Fruit fly (Drosophila melanogaster) whole organism: ENCODE results near the gene CG14324.

Experiments used
- CG8478 ChIP-seq: fragments of >200 bp; optimal IDR thresholded peaks from 2 replicates; lab custom pipeline; 2018; ENCODE audit warnings: inconsistent platforms
- Dll ChIP-seq: fragments of >200 bp; optimal IDR thresholded peaks from 2 replicates; lab custom pipeline; 2017
- EcR ChIP-seq, 2 experiments: fragments of >200 bp; optimal IDR thresholded peaks; 2 replicates each; lab custom pipeline; 2017; ENCODE audit warnings: missing biosample characterization in 2 of 2, missing genetic modification characterization in 2 of 2, missing genetic modification reagents in 2 of 2
- pan ChIP-seq: fragments of >200 bp; optimal IDR thresholded peaks from 2 replicates; lab custom pipeline; 2017
- psq ChIP-seq: fragments of >200 bp; optimal IDR thresholded peaks from 2 replicates; lab custom pipeline; 2017
- usp ChIP-seq: fragments of >200 bp; optimal IDR thresholded peaks from 2 replicates; lab custom pipeline; 2017; ENCODE audit warnings: missing biosample characterization, missing genetic modification characterization, mixed read lengths

The CG14324 gene

dm6 chr3R:17644019-17644418 is 25.4 kb upstream of the CG14324 start:
- no peak for TF ChIP-seq psq (lab: Kevin White, UChicago)
- TF ChIP-seq EcR (GFP tag; optimal IDR thresholded peaks at IDR 0.05; lab: Kevin White, UChicago), result no peak
- TF ChIP-seq usp (GFP tag; lab: Kevin White, UChicago), result no peak
- no peak for TF ChIP-seq pan
- no peak for TF ChIP-seq Dll (lab: Kevin White, UChicago)
- no peak for TF ChIP-seq CG8478

- TF ChIP-seq usp (GFP tag; lab: Kevin White, UChicago) (no peak), EcR (GFP tag; optimal IDR thresholded peaks at IDR 0.05; lab: Kevin White, UChicago) (no peak), Dll (lab: Kevin White, UChicago) (no peak), pan (no peak), psq (lab: Kevin White, UChicago) (no peak), CG8478 (no peak)
Observed at dm6 chr3R:17631176-17631865, 12.7 kb upstream of the CG14324 start.

DNA sequence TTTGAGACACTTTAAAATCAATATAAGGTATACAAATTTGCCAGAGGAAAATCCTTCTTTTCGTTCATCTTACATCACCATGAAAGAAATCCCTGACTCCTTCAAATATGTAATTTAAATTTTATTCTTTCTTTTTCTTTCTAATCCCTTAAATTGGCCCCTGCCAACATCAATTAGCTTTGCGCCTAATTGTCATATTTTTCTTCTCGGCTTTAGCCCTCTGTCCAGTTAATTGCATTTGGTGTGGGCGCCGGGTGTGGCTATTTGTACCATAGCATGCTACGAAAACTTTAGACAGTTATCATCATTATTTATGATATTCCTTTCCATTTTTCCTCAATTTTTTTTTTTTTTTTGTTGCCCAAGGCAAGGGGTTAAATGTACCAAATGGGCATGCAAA is 11.8 kb upstream of the CG14324 start, which contains the start of gene CG43175:
Gene CG43175, plus strand, starts transcription at position 301 of the 400 bp plus-strand sequence.
- TF ChIP-seq pan, result no peak

DNA sequence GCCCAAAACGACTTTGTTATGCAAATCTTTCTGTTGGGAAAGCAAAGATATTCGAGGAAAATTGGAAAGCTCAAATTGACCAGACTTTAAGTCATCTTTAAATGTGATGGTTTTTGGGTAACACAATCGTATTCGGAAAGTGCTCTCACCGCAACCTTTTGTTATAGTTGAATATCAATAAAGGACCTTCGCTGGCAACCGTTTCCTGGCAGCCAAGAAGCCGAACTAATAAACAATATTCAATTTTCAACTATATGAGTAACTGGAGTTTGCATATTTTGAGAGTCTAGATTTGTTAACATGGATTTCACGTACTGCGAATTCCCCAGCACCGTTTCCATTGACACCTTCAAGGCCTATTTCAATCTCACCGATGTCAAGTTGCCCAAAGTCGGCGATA is 8.2 kb upstream of the CG14324 start, which contains the start of gene CG14325:
Gene CG14325, plus strand, starts transcription at position 301 of the 400 bp plus-strand sequence.
- TF ChIP-seq usp (GFP tag; lab: Kevin White, UChicago) (no peak), CG8478 (no peak), psq (lab: Kevin White, UChicago) (no peak), pan (no peak), Dll (lab: Kevin White, UChicago) (no peak), EcR (GFP tag; optimal IDR thresholded peaks at IDR 0.05; lab: Kevin White, UChicago) (no peak)

DNA sequence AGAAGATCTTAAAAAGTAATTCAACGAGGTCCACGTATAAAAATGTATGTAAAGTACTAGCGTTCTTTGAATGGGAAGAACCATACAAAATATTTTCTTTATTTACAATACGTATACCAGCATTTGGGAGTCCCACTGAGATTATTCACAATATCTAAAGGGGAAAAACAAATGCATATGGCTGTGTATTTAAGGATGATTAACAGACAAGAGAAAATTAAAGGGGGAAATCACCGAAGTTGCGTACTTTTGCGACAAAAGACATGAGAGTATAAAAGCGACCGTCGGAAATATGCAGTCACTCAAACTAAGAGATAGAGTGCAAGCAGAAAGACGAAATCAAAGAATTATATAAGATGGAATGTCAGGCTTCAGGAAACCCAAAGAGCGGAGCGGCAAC is 6.4 kb upstream of the CG14324 start, which contains the start of gene AttD:
Gene AttD, plus strand, starts transcription at position 301 of the 400 bp plus-strand sequence.
- TF ChIP-seq pan (no peak), psq (lab: Kevin White, UChicago) (no peak), Dll (lab: Kevin White, UChicago) (no peak), usp (GFP tag; lab: Kevin White, UChicago) (no peak), EcR (GFP tag; optimal IDR thresholded peaks at IDR 0.05; lab: Kevin White, UChicago) (no peak), CG8478 (no peak)

- no peak for TF ChIP-seq psq (lab: Kevin White, UChicago)
- TF ChIP-seq usp (GFP tag; lab: Kevin White, UChicago), result no peak
- TF ChIP-seq CG8478, result no peak
- TF ChIP-seq pan, result no peak
- no peak for TF ChIP-seq EcR (GFP tag; optimal IDR thresholded peaks at IDR 0.05; lab: Kevin White, UChicago)
- no peak for TF ChIP-seq Dll (lab: Kevin White, UChicago)
Observed at dm6 chr3R:17624549-17624948, 6.0 kb upstream of the CG14324 start.

dm6 chr3R:17622062-17622766 is 3.6 kb upstream of the CG14324 start, which contains the start of gene CG14323:
CG14323 (minus strand) TSS chr3R:17622112.
- TF ChIP-seq usp (GFP tag; lab: Kevin White, UChicago), result no peak
- TF ChIP-seq Dll (lab: Kevin White, UChicago), result no peak
- no peak for TF ChIP-seq pan
- no peak for TF ChIP-seq psq (lab: Kevin White, UChicago)
- no peak for TF ChIP-seq CG8478
- no peak for TF ChIP-seq EcR (GFP tag; optimal IDR thresholded peaks at IDR 0.05; lab: Kevin White, UChicago)

dm6 chr3R:17619726-17620282 is 1.2 kb upstream of the CG14324 start:
- TF ChIP-seq usp (GFP tag; lab: Kevin White, UChicago) (no peak), Dll (lab: Kevin White, UChicago) (no peak), psq (lab: Kevin White, UChicago) (no peak), EcR (GFP tag; optimal IDR thresholded peaks at IDR 0.05; lab: Kevin White, UChicago) (no peak), pan (no peak), CG8478 (no peak)

DNA sequence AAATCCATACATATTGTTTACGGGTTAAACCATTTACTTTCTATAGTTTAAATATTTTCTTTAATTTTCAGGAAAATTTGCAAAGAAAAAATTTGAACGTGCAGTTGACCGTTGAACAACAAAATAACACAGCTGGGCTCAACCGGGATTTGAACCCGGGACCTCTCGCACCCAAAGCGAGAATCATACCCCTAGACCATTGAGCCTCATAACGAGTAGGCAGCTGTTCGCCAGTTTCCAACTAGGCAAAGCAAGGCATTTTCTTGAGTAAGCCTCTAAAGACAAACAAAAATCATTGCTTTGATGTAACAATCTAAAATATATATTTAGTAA is 657 bp downstream of the CG14324 start:
- TF ChIP-seq CG8478 (no peak), psq (lab: Kevin White, UChicago) (no peak), usp (GFP tag; lab: Kevin White, UChicago) (no peak), EcR (GFP tag; optimal IDR thresholded peaks at IDR 0.05; lab: Kevin White, UChicago) (no peak), Dll (lab: Kevin White, UChicago) (no peak), pan (no peak)

- TF ChIP-seq pan, result no peak
Observed at dm6 chr3R:17617121-17617975, 1.3 kb downstream of the CG14324 start.

dm6 chr3R:17616541-17616940 is 2.1 kb downstream of the CG14324 start:
- TF ChIP-seq EcR (GFP tag; optimal IDR thresholded peaks at IDR 0.05; lab: Kevin White, UChicago), result no peak

- TF ChIP-seq psq (lab: Kevin White, UChicago), result no peak
- no peak for TF ChIP-seq CG8478
- TF ChIP-seq Dll (lab: Kevin White, UChicago), result no peak
- no peak for TF ChIP-seq EcR (GFP tag; optimal IDR thresholded peaks at IDR 0.05; lab: Kevin White, UChicago)
- no peak for TF ChIP-seq pan
- TF ChIP-seq usp (GFP tag; lab: Kevin White, UChicago), result no peak
Observed at dm6 chr3R:17615746-17616145, 2.9 kb downstream of the CG14324 start.
